Worm (Caenorhabditis elegans) whole organism, midembryonic: ENCODE measurements around the gene F10E7.2.

ENCODE experiments used
- cog-1 ChIP-seq: sonication (generic microtip); optimal IDR thresholded peaks from 2 replicates; lab custom pipeline; 2016; ENCODE audit warnings: missing genetic modification characterization, missing compliant biosample characterization
- flt-1 ChIP-seq: fragments of 200-800 bp; sonication (Bioruptor generic); IDR thresholded peaks from 2 replicates; pipeline ENCODE4 v1.3.6; 2022; ENCODE audit warnings: missing genetic modification characterization, missing compliant biosample characterization
- klf-2 ChIP-seq: fragments of 200-800 bp; sonication (Bioruptor generic); conservative IDR thresholded peaks from 2 replicates; pipeline ENCODE4 v1.3.6; 2022; ENCODE audit warnings: missing genetic modification reagents, missing genetic modification characterization, missing compliant biosample characterization
- ref-1 ChIP-seq: fragments of 200-800 bp; sonication (Bioruptor generic); conservative IDR thresholded peaks from 2 replicates; pipeline ENCODE4 v1.3.6; 2022; ENCODE audit warnings: missing genetic modification reagents, missing genetic modification characterization, missing compliant biosample characterization
- ztf-23 ChIP-seq: fragments of 200-800 bp; sonication (Bioruptor generic); IDR thresholded peaks from 2 replicates; pipeline ENCODE4 v1.3.6; 2022; ENCODE audit warnings: missing genetic modification reagents, missing genetic modification characterization, missing compliant biosample characterization

ce11 chrII:7166768-7167167, 44.7 kb downstream of the F10E7.2 start:
- TF ChIP-seq ztf-23 (GFP tag; lab: Robert Waterston, UW) (no peak), flt-1 (GFP tag; lab: Robert Waterston, UW) (no peak), klf-2 (GFP tag; lab: Robert Waterston, UW) (no peak), ref-1 (no peak), cog-1 (tag; lab: Kevin White, UChicago) (no peak)
